Fruit fly (Drosophila melanogaster): Measurements from ENCODE around the gene CG42717.

The CG42717 gene

dm6 chr3L:16027163-16027633 lies 5.8 kb downstream of the CG42717 start (continued):
- TF ChIP-seq CG14965 (GFP tag; optimal IDR thresholded peaks at IDR 0.05; ENCODE audit: borderline replicate concordance): no peak
- no peak for TF ChIP-seq Fer3 (tag; optimal IDR thresholded peaks at IDR 0.05)
- no peak for TF ChIP-seq Oli (tag; optimal IDR thresholded peaks at IDR 0.05)
- no peak for TF ChIP-seq jigr1 (GFP tag; IDR thresholded peaks at IDR 0.05)
- no peak for TF ChIP-seq CG18476 (GFP tag; optimal IDR thresholded peaks at IDR 0.05)
- TF ChIP-seq CG10565 (GFP tag; optimal IDR thresholded peaks at IDR 0.05): no peak
- no peak for TF ChIP-seq lbe (GFP tag; optimal IDR thresholded peaks at IDR 0.05)
- TF ChIP-seq Ssrp (tag; optimal IDR thresholded peaks at IDR 0.05): no peak
- no peak for TF ChIP-seq trh (GFP tag; optimal IDR thresholded peaks at IDR 0.05)
- TF ChIP-seq Ptx1 (GFP tag; IDR thresholded peaks at IDR 0.05): peak; percentile 48
- no peak for TF ChIP-seq CG11696 (GFP tag; IDR thresholded peaks at IDR 0.05)
- no peak for TF ChIP-seq Hr51 (GFP tag; optimal IDR thresholded peaks at IDR 0.05)
- TF ChIP-seq CG1602 (GFP tag; optimal IDR thresholded peaks at IDR 0.05): no peak
- TF ChIP-seq ranshi (GFP tag; IDR thresholded peaks at IDR 0.05): no peak
- peak; percentile 50; the same call in 1 of the 3 replicates for TF ChIP-seq CG11695 (GFP tag; IDR thresholded peaks at IDR 0.05)
- peak; percentile 63 for TF ChIP-seq BtbVII (GFP tag; optimal IDR thresholded peaks at IDR 0.05)
- no peak for TF ChIP-seq CG17186 (GFP tag; optimal IDR thresholded peaks at IDR 0.05)
- TF ChIP-seq CG17912 (GFP tag; optimal IDR thresholded peaks at IDR 0.05): no peak
- no peak for TF ChIP-seq corto (GFP tag; optimal IDR thresholded peaks at IDR 0.05)
- TF ChIP-seq CG8089 (GFP tag; optimal IDR thresholded peaks at IDR 0.05): peak; percentile 27
- TF ChIP-seq Dad (GFP tag; optimal IDR thresholded peaks at IDR 0.05): no peak
- peak; percentile 30 for TF ChIP-seq CHES-1-like (GFP tag; optimal IDR thresholded peaks at IDR 0.05)
- TF ChIP-seq CG3163 (GFP tag; optimal IDR thresholded peaks at IDR 0.05): peak; percentile 44
- no peak for TF ChIP-seq CG14860 (GFP tag; IDR thresholded peaks at IDR 0.05; ENCODE audit: partially characterized antibody)
- peak; percentile 2 for TF ChIP-seq fd96Cb (tag; optimal IDR thresholded peaks at IDR 0.05)
- TF ChIP-seq CG1832 (GFP tag; optimal IDR thresholded peaks at IDR 0.05): no peak
- no peak for TF ChIP-seq MESR4 (GFP tag; optimal IDR thresholded peaks at IDR 0.05)
- TF ChIP-seq CG4360 (GFP tag; IDR thresholded peaks at IDR 0.05): peak; percentile 39; the same call in 1 of the 2 replicates
- peak; percentile 16 for TF ChIP-seq CG6254 (GFP tag; optimal IDR thresholded peaks at IDR 0.05)
- peak in 1 of 2 experiments; percentile 35 for TF ChIP-seq bsh (GFP tag; optimal IDR thresholded peaks at IDR 0.05)
- peak; percentile 61 for TF ChIP-seq sob (GFP tag; IDR thresholded peaks at IDR 0.05)
- peak; percentile 95 for TF ChIP-seq sens (GFP tag)
- TF ChIP-seq h (optimal IDR thresholded peaks at IDR 0.05): no peak
- no peak for TF ChIP-seq CG10147 (GFP tag; optimal IDR thresholded peaks at IDR 0.05)
- TF ChIP-seq aop (GFP tag; IDR thresholded peaks at IDR 0.05): no peak
- TF ChIP-seq CG1792 (GFP tag; optimal IDR thresholded peaks at IDR 0.05): no peak
- no peak for TF ChIP-seq hkb (optimal IDR thresholded peaks at IDR 0.05)
- TF ChIP-seq hkb (GFP tag; IDR thresholded peaks at IDR 0.05): no peak; the same call in none of the 2 replicates
- no peak for TF ChIP-seq inv (GFP tag; IDR thresholded peaks at IDR 0.05; ENCODE audit: partially characterized antibody)
- no peak for TF ChIP-seq Hr39 (optimal IDR thresholded peaks at IDR 0.05)
- TF ChIP-seq btn (GFP tag; optimal IDR thresholded peaks at IDR 0.05): peak; percentile 20
- no peak for TF ChIP-seq ato (GFP tag; IDR thresholded peaks at IDR 0.05; ENCODE audit: partially characterized antibody)
- TF ChIP-seq disco-r (GFP tag; optimal IDR thresholded peaks at IDR 0.05): no peak
- TF ChIP-seq CG30431 (GFP tag; optimal IDR thresholded peaks at IDR 0.05): no peak
- no peak for TF ChIP-seq amos (GFP tag; IDR thresholded peaks at IDR 0.05; ENCODE audit: partially characterized antibody)
- no peak for TF ChIP-seq Ravus (GFP tag; IDR thresholded peaks at IDR 0.05)
- no peak for TF ChIP-seq Abd-B (GFP tag; optimal IDR thresholded peaks at IDR 0.05)
- peak in 1 of 3 experiments; percentile 7 for TF ChIP-seq lola (GFP tag; optimal IDR thresholded peaks at IDR 0.05)
- no peak for TF ChIP-seq fd3F (GFP tag; optimal IDR thresholded peaks at IDR 0.05)
- peak; percentile 84 for TF ChIP-seq Med (GFP tag)
- peak; percentile 50 for TF ChIP-seq CG3407 (GFP tag; optimal IDR thresholded peaks at IDR 0.05)

All from whole organism, embryonic.